Fruit fly (Drosophila melanogaster) whole organism, prepupa: ENCODE results near the gene ng2.

Experiments used
- CG10669 ChIP-seq: fragments of 200-800 bp; sonication (Bioruptor generic); optimal IDR thresholded peaks from 3 replicates; lab custom pipeline; 2018; ENCODE audit warnings: missing biosample characterization, mild to moderate bottlenecking, missing genetic modification characterization, moderate library complexity
- Hr4 ChIP-seq: fragments of 200-800 bp; sonication (Bioruptor generic); optimal IDR thresholded peaks from 3 replicates; lab custom pipeline; 2016; ENCODE audit warnings: missing biosample characterization, missing genetic modification characterization

DNA sequence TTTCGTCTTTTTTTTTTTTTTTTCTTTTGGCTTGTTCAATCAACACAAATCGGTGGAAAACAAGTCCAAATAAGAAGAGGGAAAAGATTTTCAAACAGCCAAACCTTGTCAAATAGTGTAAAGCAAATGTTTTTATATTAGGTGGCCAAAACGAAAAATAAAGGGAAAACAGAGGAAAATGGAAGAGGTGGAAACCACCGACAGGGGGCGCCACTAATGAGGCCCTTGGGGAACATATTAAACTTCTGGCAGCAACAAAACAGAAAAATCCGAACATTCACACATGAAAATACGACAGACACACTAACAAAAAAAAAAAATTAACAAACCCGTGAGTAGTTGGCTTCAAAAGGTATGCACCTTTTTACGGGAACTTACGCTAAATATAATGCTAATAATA, 48.1 kb downstream of the ng2 start:
- TF ChIP-seq CG10669 (GFP tag; lab: Kevin White, UChicago) (no peak), Hr4 (GFP tag; lab: Kevin White, UChicago) (no peak)
